Worm (Caenorhabditis elegans): ENCODE data around the gene pen-2.

pen-2 gene

DNA sequence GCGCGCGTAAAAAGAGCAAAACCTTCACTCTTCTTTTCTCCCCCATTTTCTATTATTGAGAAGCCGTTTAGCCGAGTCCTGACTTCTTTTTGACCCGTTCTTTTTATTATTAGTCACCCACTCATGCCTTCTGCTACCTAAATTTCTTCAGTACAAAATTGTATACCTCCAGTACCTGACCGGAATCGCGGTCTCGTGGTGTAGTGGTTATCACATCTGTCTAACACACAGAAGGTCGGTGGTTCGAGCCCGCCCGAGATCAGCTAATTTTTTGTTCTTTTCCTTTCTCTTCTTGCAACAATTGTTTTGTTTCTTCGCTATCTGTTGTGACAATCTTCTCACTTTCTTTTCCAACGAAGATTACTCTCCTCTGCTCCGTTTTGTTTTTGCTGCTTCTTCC, 9.7 kb downstream of the pen-2 start (continued):
- no peak for TF ChIP-seq lin-39 (tag; optimal IDR thresholded peaks at IDR 0.05)
- TF ChIP-seq jun-1 (tag; optimal IDR thresholded peaks at IDR 0.05): no peak
- 0 out of 2 replicates have a peak, but pooled peaks have one; percentile 29 for TF ChIP-seq ZK337.2 (GFP tag; IDR thresholded peaks at IDR 0.05)
- peak; percentile 21 for TF ChIP-seq gei-8 (GFP tag; optimal IDR thresholded peaks at IDR 0.05)
- no peak for TF ChIP-seq lin-15B (tag; optimal IDR thresholded peaks at IDR 0.05)
- TF ChIP-seq nhr-42 (GFP tag; IDR thresholded peaks at IDR 0.05): no peak
- TF ChIP-seq unc-130 (GFP tag; optimal IDR thresholded peaks at IDR 0.05): no peak
- no peak for TF ChIP-seq Y5F2A.4 (GFP tag; optimal IDR thresholded peaks at IDR 0.05)
- TF ChIP-seq F26F4.8 (GFP tag; conservative IDR thresholded peaks at IDR 0.05): no peak
- TF ChIP-seq T26A8.4 (GFP tag; IDR thresholded peaks at IDR 0.05): no peak
- no peak for TF ChIP-seq sdz-12 (GFP tag; optimal IDR thresholded peaks at IDR 0.05)
- no peak for TF ChIP-seq mxl-3 (GFP tag; optimal IDR thresholded peaks at IDR 0.05)

DNA sequence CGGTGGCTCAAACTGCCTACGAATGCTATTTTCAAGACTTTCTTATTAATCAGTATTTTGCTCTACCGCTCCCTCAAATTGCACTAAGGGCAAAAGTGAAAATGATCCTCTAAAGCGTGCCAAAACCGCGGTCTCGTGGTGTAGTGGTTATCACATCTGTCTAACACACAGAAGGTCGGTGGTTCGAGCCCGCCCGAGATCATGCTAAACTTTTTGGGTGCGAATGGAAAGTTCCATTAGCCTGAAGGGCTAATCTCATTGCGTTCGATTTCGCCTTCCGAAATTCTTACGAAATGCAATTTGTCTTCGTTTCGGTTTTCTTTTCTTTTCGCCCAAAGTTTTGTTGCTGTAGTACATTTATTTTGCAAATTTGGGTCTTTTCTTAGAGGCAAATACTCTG, 10.4 kb downstream of the pen-2 start:
- TF ChIP-seq mes-2 (tag; optimal IDR thresholded peaks at IDR 0.05; ENCODE audit: poor library complexity, severe bottlenecking): peak; percentile 52
- TF ChIP-seq skn-1 (tag; optimal IDR thresholded peaks at IDR 0.05): no peak
- TF ChIP-seq aha-1 (tag): peak; percentile 48
- no peak for TF ChIP-seq unc-39 (tag; optimal IDR thresholded peaks at IDR 0.05)
- peak; percentile 45 for TF ChIP-seq lin-38 (GFP tag; IDR thresholded peaks at IDR 0.05)
- TF ChIP-seq nhr-102 (tag; optimal IDR thresholded peaks at IDR 0.05): no peak
- TF ChIP-seq F44E2.7 (GFP tag; IDR thresholded peaks at IDR 0.05): 0 out of 2 replicates have a peak, but pooled peaks have one; percentile 30
- no peak for TF ChIP-seq dve-1 (tag; optimal IDR thresholded peaks at IDR 0.05; ENCODE audit: insufficient read depth)
- TF ChIP-seq mxl-3 (GFP tag; optimal IDR thresholded peaks at IDR 0.05): peak; percentile 41
- no peak for TF ChIP-seq zfp-3 (GFP tag; conservative IDR thresholded peaks at IDR 0.05)
- no peak; the same call in none of the 2 replicates for TF ChIP-seq ctbp-1 (GFP tag; IDR thresholded peaks at IDR 0.05)
- TF ChIP-seq zip-2 (tag; optimal IDR thresholded peaks at IDR 0.05): no peak
- TF ChIP-seq ceh-62 (tag; optimal IDR thresholded peaks at IDR 0.05): no peak
- no peak for TF ChIP-seq tag-97 (GFP tag; IDR thresholded peaks at IDR 0.05)
- TF ChIP-seq T20F7.1 (GFP tag; optimal IDR thresholded peaks at IDR 0.05): no peak
- no peak for TF ChIP-seq cey-2 (tag; optimal IDR thresholded peaks at IDR 0.05; ENCODE audit: borderline replicate concordance, insufficient read depth)
- TF ChIP-seq nhr-48 (tag; optimal IDR thresholded peaks at IDR 0.05): no peak
- no peak for TF ChIP-seq lin-1 (GFP tag; IDR thresholded peaks at IDR 0.05)
- TF ChIP-seq lin-13 (GFP tag; optimal IDR thresholded peaks at IDR 0.05): no peak
- peak; percentile 24; the same call in 1 of the 2 replicates for TF ChIP-seq ZK337.2 (GFP tag; IDR thresholded peaks at IDR 0.05)
- TF ChIP-seq nhr-42 (GFP tag; IDR thresholded peaks at IDR 0.05): peak; percentile 44; the same call in 1 of the 2 replicates
- no peak for TF ChIP-seq fkh-10 (GFP tag; optimal IDR thresholded peaks at IDR 0.05)
- no peak for TF ChIP-seq pha-4 (GFP tag; IDR thresholded peaks at IDR 0.05)
- TF ChIP-seq pha-4 (tag; optimal IDR thresholded peaks at IDR 0.05): no peak
- no peak for TF ChIP-seq set-16 (GFP tag; IDR thresholded peaks at IDR 0.05)
- no peak for TF ChIP-seq daf-16 (GFP tag; optimal IDR thresholded peaks at IDR 0.05)
- peak; percentile 26 for TF ChIP-seq daf-16 (tag; optimal IDR thresholded peaks at IDR 0.05)
- peak; percentile 78 for TF ChIP-seq egl-43 (GFP tag; IDR thresholded peaks at IDR 0.05)
- no peak for TF ChIP-seq gei-8 (GFP tag; optimal IDR thresholded peaks at IDR 0.05)
- TF ChIP-seq daf-19 (GFP tag; conservative IDR thresholded peaks at IDR 0.05): 0 out of 2 replicates have a peak, but pooled peaks have one; percentile 65
- TF ChIP-seq madf-9 (GFP tag; conservative IDR thresholded peaks at IDR 0.05): no peak; the same call in 1 of the 2 replicates
- peak; percentile 36; the same call in 1 of the 2 replicates for TF ChIP-seq D1046.2 (GFP tag; IDR thresholded peaks at IDR 0.05)
- TF ChIP-seq nhr-28 (tag; optimal IDR thresholded peaks at IDR 0.05): no peak
- peak; percentile 59; the same call in 1 of the 2 replicates for TF ChIP-seq Y75B8A.6 (GFP tag; IDR thresholded peaks at IDR 0.05)
- peak; percentile 65 for TF ChIP-seq ceh-44 (GFP tag; IDR thresholded peaks at IDR 0.05)
- no peak for TF ChIP-seq snpc-1.2 (GFP tag; IDR thresholded peaks at IDR 0.05)
- no peak for TF ChIP-seq nhr-25 (tag; optimal IDR thresholded peaks at IDR 0.05; ENCODE audit: borderline replicate concordance, insufficient read depth)
- 0 out of 2 replicates have a peak, but pooled peaks have one; percentile 37 for TF ChIP-seq hmg-1.1 (GFP tag; IDR thresholded peaks at IDR 0.05)
- peak; percentile 69 for TF ChIP-seq lim-7 (GFP tag; IDR thresholded peaks at IDR 0.05)
- no peak for TF ChIP-seq mdl-1 (tag; optimal IDR thresholded peaks at IDR 0.05)
- no peak for TF ChIP-seq saeg-2 (GFP tag; IDR thresholded peaks at IDR 0.05)
- TF ChIP-seq T26A8.4 (GFP tag; IDR thresholded peaks at IDR 0.05): 0 out of 2 replicates have a peak, but pooled peaks have one; percentile 39

Data from whole organism, L4 larva.